Fruit fly (Drosophila melanogaster) whole organism, prepupa: Measurements from ENCODE around the gene Vha100-2.

Experiments used
- Blimp-1 ChIP-seq: fragments of 200-800 bp; sonication (Bioruptor generic); optimal IDR thresholded peaks from 3 replicates; lab custom pipeline; 2017; ENCODE audit warnings: missing biosample characterization, missing genetic modification characterization, mild to moderate bottlenecking, moderate library complexity, missing genetic modification reagents
- CG10631 ChIP-seq: fragments of 200-800 bp; sonication (Bioruptor generic); optimal IDR thresholded peaks from 2 replicates; lab custom pipeline; 2016; ENCODE audit warnings: missing biosample characterization, missing genetic modification characterization
- CG10669 ChIP-seq: fragments of 200-800 bp; sonication (Bioruptor generic); optimal IDR thresholded peaks from 3 replicates; lab custom pipeline; 2018; ENCODE audit warnings: missing biosample characterization, mild to moderate bottlenecking, missing genetic modification characterization, moderate library complexity
- CG11762 ChIP-seq: fragments of 200-800 bp; sonication (Bioruptor generic); optimal IDR thresholded peaks from 3 replicates; lab custom pipeline; 2016; ENCODE audit warnings: missing biosample characterization, missing genetic modification characterization; ENCODE audit not compliant: insufficient read depth
- CG11902 ChIP-seq: fragments of 200-800 bp; sonication (Bioruptor generic); optimal IDR thresholded peaks from 3 replicates; lab custom pipeline; 2016; ENCODE audit warnings: missing biosample characterization, missing genetic modification characterization
- CG15336 ChIP-seq: fragments of 200-800 bp; sonication (Bioruptor generic); IDR thresholded peaks from 2 replicates; pipeline ENCODE4 v1.3.6; 2022; ENCODE audit warnings: missing biosample characterization, missing genetic modification characterization
- CG16779 ChIP-seq: fragments of 200-800 bp; sonication (Bioruptor generic); optimal IDR thresholded peaks from 3 replicates; lab custom pipeline; 2017; ENCODE audit warnings: missing biosample characterization, mild to moderate bottlenecking, missing genetic modification characterization
- CG3032 ChIP-seq: fragments of 200-800 bp; optimal IDR thresholded peaks from 2 replicates; lab custom pipeline; 2019; ENCODE audit warnings: missing biosample characterization, mild to moderate bottlenecking, missing genetic modification characterization, moderate library complexity
- CG34406 ChIP-seq: fragments of 200-800 bp; sonication (Bioruptor generic); optimal IDR thresholded peaks from 3 replicates; lab custom pipeline; 2016; ENCODE audit warnings: missing biosample characterization, missing genetic modification characterization
- CG3919 ChIP-seq: fragments of 200-800 bp; sonication (Bioruptor generic); optimal IDR thresholded peaks from 3 replicates; lab custom pipeline; 2016; ENCODE audit warnings: missing biosample characterization, missing genetic modification characterization
- CG4318 ChIP-seq: fragments of 200-800 bp; sonication (Bioruptor generic); optimal IDR thresholded peaks from 3 replicates; lab custom pipeline; 2017; ENCODE audit warnings: missing biosample characterization, mild to moderate bottlenecking, missing genetic modification characterization
- CG6163 ChIP-seq: fragments of 200-800 bp; sonication (Bioruptor generic); IDR thresholded peaks from 3 replicates; pipeline ENCODE4 v1.3.6; 2022; ENCODE audit warnings: missing biosample characterization, missing genetic modification characterization
- CG6808 ChIP-seq: fragments of 200-800 bp; sonication (Bioruptor generic); optimal IDR thresholded peaks from 3 replicates; lab custom pipeline; 2017; ENCODE audit warnings: missing biosample characterization, missing genetic modification characterization, mild to moderate bottlenecking, moderate library complexity, missing genetic modification reagents
- CG6854 ChIP-seq: fragments of 200-800 bp; sonication (Bioruptor generic); optimal IDR thresholded peaks from 2 replicates; lab custom pipeline; 2017; ENCODE audit warnings: missing biosample characterization, mild to moderate bottlenecking, missing genetic modification characterization
- CG7368 ChIP-seq: fragments of 200-800 bp; sonication (Bioruptor generic); optimal IDR thresholded peaks from 3 replicates; lab custom pipeline; 2016; ENCODE audit warnings: missing biosample characterization, missing genetic modification characterization
- CG8119 ChIP-seq: fragments of 200-800 bp; sonication (Bioruptor generic); IDR thresholded peaks from 3 replicates; pipeline ENCODE4 v1.3.6; 2022; ENCODE audit warnings: missing biosample characterization, missing genetic modification characterization
- CG8632 ChIP-seq: fragments of 200-800 bp; sonication (Bioruptor generic); optimal IDR thresholded peaks from 3 replicates; lab custom pipeline; 2016; ENCODE audit warnings: missing biosample characterization, missing genetic modification characterization
- CG9139 ChIP-seq: fragments of 200-800 bp; sonication (Bioruptor generic); optimal IDR thresholded peaks from 3 replicates; lab custom pipeline; 2017; ENCODE audit warnings: missing biosample characterization, mild to moderate bottlenecking, missing genetic modification characterization
- Eip78C ChIP-seq: fragments of 200-800 bp; sonication (Bioruptor generic); peaks from one replicate; lab custom pipeline; 2016; ENCODE audit warnings: missing biosample characterization, missing genetic modification characterization
- Ets96B ChIP-seq: fragments of 200-800 bp; optimal IDR thresholded peaks from 2 replicates; lab custom pipeline; 2019; ENCODE audit warnings: missing biosample characterization, mild to moderate bottlenecking, missing genetic modification characterization, moderate library complexity
- Gug ChIP-seq: fragments of 200-800 bp; sonication (Bioruptor generic); IDR thresholded peaks from 2 replicates; pipeline ENCODE4 v1.3.6; 2022; ENCODE audit warnings: missing biosample characterization, missing genetic modification characterization
- Hr39 ChIP-seq: fragments of 200-800 bp; sonication (Bioruptor generic); optimal IDR thresholded peaks from 2 replicates; lab custom pipeline; 2016; ENCODE audit warnings: missing biosample characterization, missing genetic modification characterization
- Hr4 ChIP-seq: fragments of 200-800 bp; sonication (Bioruptor generic); optimal IDR thresholded peaks from 3 replicates; lab custom pipeline; 2016; ENCODE audit warnings: missing biosample characterization, missing genetic modification characterization
- Met ChIP-seq: fragments of 200-800 bp; sonication (Bioruptor generic); optimal IDR thresholded peaks from 3 replicates; lab custom pipeline; 2016; ENCODE audit warnings: missing biosample characterization, missing genetic modification characterization
- OdsH ChIP-seq: fragments of 200-800 bp; sonication (Bioruptor generic); optimal IDR thresholded peaks from 3 replicates; lab custom pipeline; 2016; ENCODE audit warnings: missing biosample characterization, missing genetic modification characterization
- Smox ChIP-seq: fragments of 200-800 bp; sonication (Bioruptor generic); optimal IDR thresholded peaks from 3 replicates; lab custom pipeline; 2016; ENCODE audit warnings: missing biosample characterization, missing genetic modification characterization
- Sox15 ChIP-seq: fragments of 200-800 bp; sonication (Bioruptor generic); optimal IDR thresholded peaks from 3 replicates; lab custom pipeline; 2016; ENCODE audit warnings: missing biosample characterization, missing genetic modification characterization
- achi ChIP-seq: fragments of 200-800 bp; sonication (Bioruptor generic); optimal IDR thresholded peaks from 3 replicates; lab custom pipeline; 2016; ENCODE audit warnings: missing biosample characterization, missing genetic modification characterization
- acj6 ChIP-seq: fragments of 200-800 bp; sonication (Bioruptor generic); optimal IDR thresholded peaks from 3 replicates; lab custom pipeline; 2016; ENCODE audit warnings: missing biosample characterization, missing genetic modification characterization
- eg ChIP-seq: fragments of 200-800 bp; sonication (Bioruptor generic); IDR thresholded peaks from 3 replicates; pipeline ENCODE4 v1.3.6; 2022; ENCODE audit warnings: missing biosample characterization, missing genetic modification characterization
- esn ChIP-seq: fragments of 200-800 bp; sonication (Bioruptor generic); optimal IDR thresholded peaks from 2 replicates; lab custom pipeline; 2016; ENCODE audit warnings: missing biosample characterization, mild to moderate bottlenecking, missing genetic modification characterization, moderate library complexity
- fd59A ChIP-seq: fragments of 200-800 bp; sonication (Bioruptor generic); optimal IDR thresholded peaks from 2 replicates; lab custom pipeline; 2017; ENCODE audit warnings: missing biosample characterization, mild to moderate bottlenecking, missing genetic modification characterization, missing genetic modification reagents
- fkh ChIP-seq: fragments of 200-800 bp; sonication (Bioruptor generic); optimal IDR thresholded peaks from 3 replicates; lab custom pipeline; 2017; ENCODE audit warnings: missing biosample characterization, mild to moderate bottlenecking, missing genetic modification characterization, moderate library complexity
- lz ChIP-seq: fragments of 200-800 bp; sonication (Bioruptor generic); optimal IDR thresholded peaks from 3 replicates; lab custom pipeline; 2016; ENCODE audit warnings: missing biosample characterization, missing genetic modification characterization
- net ChIP-seq: fragments of 200-800 bp; sonication (Bioruptor generic); optimal IDR thresholded peaks from 3 replicates; lab custom pipeline; 2016; ENCODE audit warnings: missing biosample characterization, missing genetic modification characterization
- pdm3 ChIP-seq: fragments of 200-800 bp; sonication (Bioruptor generic); optimal IDR thresholded peaks from 3 replicates; lab custom pipeline; 2016; ENCODE audit warnings: missing biosample characterization, missing genetic modification characterization
- salr ChIP-seq, 2 experiments: fragments of 200-800 bp; sonication (Bioruptor generic); optimal IDR thresholded peaks; 3 replicates each; lab custom pipeline; 2016 to 2018; ENCODE audit warnings: missing biosample characterization in 2 of 2, missing genetic modification characterization in 2 of 2, mild to moderate bottlenecking in 1 of 2
- spab ChIP-seq: fragments of 200-800 bp; sonication (Bioruptor generic); optimal IDR thresholded peaks from 2 replicates; lab custom pipeline; 2017; ENCODE audit warnings: missing biosample characterization, mild to moderate bottlenecking, missing genetic modification characterization, missing genetic modification reagents
- vri ChIP-seq: fragments of 200-800 bp; sonication (Bioruptor generic); optimal IDR thresholded peaks from 3 replicates; lab custom pipeline; 2016; ENCODE audit warnings: missing biosample characterization, mild to moderate bottlenecking, missing genetic modification characterization

Vha100-2 gene

DNA sequence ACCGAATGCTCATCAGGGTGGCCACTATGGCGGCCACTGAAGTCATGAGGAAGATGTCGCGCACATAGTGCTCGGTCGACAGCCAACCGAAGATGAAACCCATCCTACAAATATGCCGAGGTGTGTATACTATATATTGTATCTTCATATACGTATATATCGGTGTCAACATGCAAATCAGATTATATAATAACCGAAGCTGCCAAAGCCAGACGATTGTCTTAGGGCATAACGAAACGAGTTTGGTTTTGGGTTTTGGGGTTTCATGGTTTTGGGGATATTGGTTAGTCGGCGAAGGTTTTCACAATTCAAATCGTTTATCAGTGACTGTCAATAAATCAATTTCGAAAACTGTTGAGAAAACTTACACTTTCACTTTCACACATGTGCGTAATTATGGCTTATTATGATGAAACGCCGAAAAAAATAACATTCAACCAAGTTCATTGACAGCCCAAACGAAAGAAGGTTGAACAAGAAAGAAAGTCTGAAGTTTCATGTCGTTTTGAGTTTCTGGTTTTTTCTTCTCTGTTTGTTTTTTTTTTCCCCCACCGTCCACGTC is 18.6 kb downstream of the Vha100-2 start:
- TF ChIP-seq Eip78C (peak; percentile 28), net (no peak), Blimp-1 (GFP tag; lab: Kevin White, UChicago) (peak; percentile 73)

DNA sequence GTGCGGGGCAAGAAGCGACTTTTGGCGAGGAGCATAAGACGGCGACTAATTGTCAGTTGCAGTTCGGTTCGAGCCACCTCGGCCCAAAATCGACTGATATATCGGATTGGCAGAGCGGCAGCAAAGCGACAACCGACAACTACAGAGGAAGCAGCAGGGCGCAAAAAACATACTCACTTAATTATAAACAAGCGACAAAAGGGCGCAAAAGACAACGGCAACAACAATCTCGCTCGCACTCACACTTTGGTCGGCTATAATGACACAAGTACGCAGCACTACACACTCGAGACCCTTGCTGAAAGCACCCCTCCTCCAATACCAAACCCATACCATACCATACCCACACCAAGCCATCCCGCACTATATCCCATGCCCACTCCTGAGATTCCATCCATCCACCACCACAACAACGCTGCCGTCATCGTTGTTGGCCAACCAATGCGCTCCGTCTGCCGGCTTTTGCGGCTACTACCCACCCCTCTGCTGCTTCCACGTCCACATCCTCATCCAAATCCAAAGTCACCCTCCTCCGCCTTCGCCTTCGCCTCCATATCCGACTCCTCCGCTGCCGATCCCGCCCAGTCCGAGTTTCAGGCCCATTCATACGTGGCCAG is 26.2 kb downstream of the Vha100-2 start, which contains the start of gene gl:
Gene gl (minus strand): TSS at position 51 of the 617 bp plus-strand sequence.
- no peak for TF ChIP-seq CG8632 (GFP tag; lab: Kevin White, UChicago)
- TF ChIP-seq, all 60 proteins: peak for 0

DNA sequence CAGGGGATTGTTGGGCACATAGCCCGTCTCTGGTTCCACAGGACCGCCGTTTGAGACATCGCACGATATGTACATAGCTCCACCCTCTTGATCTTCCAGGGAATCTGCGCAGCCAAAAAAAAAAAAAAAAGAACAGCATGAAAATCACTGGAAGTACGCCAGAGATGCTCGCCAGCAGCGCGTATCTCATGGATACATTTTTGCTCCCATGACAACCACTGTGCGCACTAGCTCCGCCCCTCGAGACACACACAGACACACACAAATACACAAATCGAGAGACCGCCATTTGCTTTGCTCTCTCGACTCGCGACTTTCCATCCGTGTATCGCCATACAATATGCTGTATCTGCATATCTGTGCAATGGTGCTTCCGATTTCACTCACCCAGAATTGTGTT is 27.6 kb downstream of the Vha100-2 start:
- TF ChIP-seq CG3919 (peak; percentile 33), net (peak; percentile 50), CG34406 (GFP tag; lab: Kevin White, UChicago) (peak; percentile 5), CG6808 (no peak), CG6854 (GFP tag; lab: Kevin White, UChicago) (no peak), esn (GFP tag; lab: Kevin White, UChicago) (peak; percentile 22), vri (no peak), Sox15 (GFP tag; lab: Kevin White, UChicago) (no peak), CG15336 (0 out of 2 replicates have a peak, but pooled peaks have one; percentile 26), eg (GFP tag; lab: Robert Waterston, UW) (peak; percentile 82), CG10669 (GFP tag; lab: Kevin White, UChicago) (no peak), salr (GFP tag; optimal IDR thresholded peaks at IDR 0.05; lab: Kevin White, UChicago) (peak in 1 of 2 experiments; percentile 19), Ets96B (peak; percentile 12), fd59A (GFP tag; lab: Kevin White, UChicago) (no peak), Hr4 (GFP tag; lab: Kevin White, UChicago) (peak; percentile 49), OdsH (GFP tag; lab: Kevin White, UChicago) (peak; percentile 44), acj6 (GFP tag; lab: Kevin White, UChicago) (peak; percentile 21), CG8632 (GFP tag; lab: Kevin White, UChicago) (peak; percentile 22), Met (peak; percentile 32), achi (peak; percentile 42), lz (peak; percentile 27), CG7368 (GFP tag; lab: Kevin White, UChicago) (peak; percentile 31), CG6163 (GFP tag; lab: Robert Waterston, UW) (peak; percentile 70), CG11762 (GFP tag; lab: Kevin White, UChicago) (no peak), fkh (GFP tag; lab: Kevin White, UChicago) (no peak), CG11902 (GFP tag; lab: Kevin White, UChicago) (no peak), CG10631 (GFP tag; lab: Kevin White, UChicago) (peak; percentile 19), pdm3 (GFP tag; lab: Kevin White, UChicago) (peak; percentile 31), Hr39 (no peak), CG8119 (GFP tag; lab: Robert Waterston, UW) (0 out of 3 replicates have a peak, but pooled peaks have one; percentile 20), CG16779 (no peak), CG4318 (no peak), Gug (peak; percentile 60), CG3032 (tag; lab: Kevin White, UChicago) (no peak), Eip78C (peak; percentile 80)

DNA sequence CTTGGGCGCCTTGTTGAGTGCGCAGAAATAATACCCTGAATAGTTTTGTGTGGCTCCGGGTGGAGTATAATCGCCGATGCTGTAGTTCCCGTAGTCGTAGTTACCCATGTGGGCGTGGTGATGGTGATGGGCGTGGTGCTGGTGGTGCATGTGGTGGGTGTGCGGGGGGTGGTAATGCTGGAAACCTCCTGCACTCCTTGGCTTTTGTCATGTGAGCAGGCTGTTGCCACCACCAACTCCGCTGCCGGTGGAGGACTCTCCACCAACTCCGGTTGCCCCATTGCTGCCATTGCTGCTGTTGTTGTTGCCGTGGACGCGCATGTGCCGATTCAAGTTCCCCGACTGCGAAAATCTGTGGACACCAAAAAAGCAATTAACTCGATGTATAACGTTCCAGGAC is 30.4 kb downstream of the Vha100-2 start:
- TF ChIP-seq CG9139 (no peak), spab (GFP tag; lab: Kevin White, UChicago) (no peak), Smox (no peak), fd59A (GFP tag; lab: Kevin White, UChicago) (no peak)
- TF ChIP-seq, all 60 proteins: peak for 0
